Fruit fly (Drosophila melanogaster) whole organism, embryonic: ENCODE data around the gene GstD7.

Experiments
- C15 ChIP-seq: fragments of 200-800 bp; sonication (Bioruptor generic); IDR thresholded peaks from 3 replicates; pipeline ENCODE4 v1.3.6; 2022; ENCODE audit warnings: missing biosample characterization, missing genetic modification characterization
- CG1024 ChIP-seq: fragments of 200-800 bp; sonication (Bioruptor generic); IDR thresholded peaks from 2 replicates; pipeline ENCODE4 v1.3.6; 2022; ENCODE audit warnings: missing biosample characterization, missing genetic modification characterization
- CG10366 ChIP-seq: fragments of 200-800 bp; sonication (Bioruptor generic); IDR thresholded peaks from 2 replicates; pipeline ENCODE4 v1.3.6; 2022; ENCODE audit warnings: missing biosample characterization, missing genetic modification characterization
- CG10565 ChIP-seq: fragments of 200-800 bp; sonication (Bioruptor generic); optimal IDR thresholded peaks from 3 replicates; lab custom pipeline; 2016; ENCODE audit warnings: missing biosample characterization, mild to moderate bottlenecking, missing genetic modification characterization
- CG12299 ChIP-seq: fragments of 200-800 bp; sonication (Bioruptor generic); optimal IDR thresholded peaks from 2 replicates; lab custom pipeline; 2018; ENCODE audit warnings: missing biosample characterization, mild to moderate bottlenecking, missing genetic modification characterization
- CG15073 ChIP-seq: fragments of 200-800 bp; sonication (Bioruptor generic); optimal IDR thresholded peaks from 2 replicates; lab custom pipeline; 2016; ENCODE audit warnings: missing biosample characterization, missing genetic modification characterization
- CG17186 ChIP-seq: fragments of 200-800 bp; sonication (Bioruptor generic); optimal IDR thresholded peaks from 3 replicates; lab custom pipeline; 2017; ENCODE audit warnings: missing biosample characterization, missing genetic modification reagents, missing genetic modification characterization
- CG17612 ChIP-seq: fragments of 200-800 bp; sonication (Bioruptor generic); IDR thresholded peaks from 2 replicates; pipeline ENCODE4 v1.3.6; 2022; ENCODE audit warnings: missing biosample characterization, missing genetic modification characterization
- CG2875 ChIP-seq: fragments of 200-800 bp; sonication (Bioruptor generic); optimal IDR thresholded peaks from 2 replicates; lab custom pipeline; 2017; ENCODE audit warnings: missing biosample characterization, mild to moderate bottlenecking, missing genetic modification characterization, missing genetic modification reagents
- CG2889 ChIP-seq: fragments of 200-800 bp; sonication (Bioruptor generic); IDR thresholded peaks from 3 replicates; pipeline ENCODE4 v1.3.6; 2022; ENCODE audit warnings: missing biosample characterization, missing genetic modification characterization
- CG30431 ChIP-seq: fragments of 200-800 bp; sonication (Bioruptor generic); optimal IDR thresholded peaks from 2 replicates; lab custom pipeline; 2017; ENCODE audit warnings: missing biosample characterization, missing genetic modification characterization
- CG3163 ChIP-seq: fragments of 200-800 bp; sonication (Bioruptor generic); optimal IDR thresholded peaks from 3 replicates; lab custom pipeline; 2016; ENCODE audit warnings: missing biosample characterization, missing genetic modification characterization
- CG32772 ChIP-seq: fragments of 200-800 bp; sonication (Bioruptor generic); IDR thresholded peaks from 2 replicates; pipeline ENCODE4 v1.3.6; 2022; ENCODE audit warnings: missing biosample characterization, missing genetic modification characterization
- CG4360 ChIP-seq: fragments of 200-800 bp; sonication (Bioruptor generic); IDR thresholded peaks from 2 replicates; pipeline ENCODE4 v1.3.6; 2022; ENCODE audit warnings: missing biosample characterization, missing genetic modification characterization
- CG5245 ChIP-seq: fragments of 200-800 bp; sonication (Bioruptor generic); optimal IDR thresholded peaks from 3 replicates; lab custom pipeline; 2016; ENCODE audit warnings: missing biosample characterization, missing genetic modification characterization
- CG6791 ChIP-seq: fragments of 200-800 bp; sonication (Bioruptor generic); IDR thresholded peaks from 3 replicates; pipeline ENCODE4 v1.3.6; 2022; ENCODE audit warnings: missing biosample characterization, missing genetic modification characterization; ENCODE audit not compliant: partially characterized antibody
- CG8281 ChIP-seq: fragments of 200-800 bp; sonication (Bioruptor generic); optimal IDR thresholded peaks from 2 replicates; lab custom pipeline; 2018; ENCODE audit warnings: missing biosample characterization, mild to moderate bottlenecking, missing genetic modification characterization, moderate library complexity
- CG9932 ChIP-seq: fragments of 200-800 bp; sonication (Bioruptor generic); IDR thresholded peaks from 2 replicates; pipeline ENCODE4 v1.3.6; 2022; ENCODE audit warnings: missing biosample characterization, missing genetic modification characterization
- CrebB ChIP-seq: fragments of 200-800 bp; sonication (Bioruptor generic); optimal IDR thresholded peaks from 3 replicates; lab custom pipeline; 2018; ENCODE audit warnings: missing biosample characterization, mild to moderate bottlenecking, missing genetic modification characterization
- D19A ChIP-seq: fragments of 200-800 bp; optimal IDR thresholded peaks from 3 replicates; lab custom pipeline; 2019; ENCODE audit warnings: missing biosample characterization, mild to moderate bottlenecking, missing genetic modification characterization, moderate library complexity
- Dfd ChIP-seq, 2 experiments: fragments of >200 bp; optimal IDR thresholded peaks; 2 replicates each; lab custom pipeline; 2017; ENCODE audit warnings: missing biosample characterization in 2 of 2, missing genetic modification characterization in 2 of 2
- Dip2 ChIP-seq: fragments of 200-800 bp; sonication (Bioruptor generic); IDR thresholded peaks from 2 replicates; pipeline ENCODE4 v1.3.6; 2022; ENCODE audit warnings: missing biosample characterization, missing genetic modification characterization
- Fer3 ChIP-seq: fragments of 200-800 bp; sonication (Bioruptor generic); optimal IDR thresholded peaks from 2 replicates; lab custom pipeline; 2018; ENCODE audit warnings: missing biosample characterization, mild to moderate bottlenecking, missing genetic modification characterization, moderate library complexity
- Max ChIP-seq: fragments of 200-800 bp; sonication (Bioruptor generic); optimal IDR thresholded peaks from 2 replicates; lab custom pipeline; 2016; ENCODE audit warnings: missing biosample characterization, mild to moderate bottlenecking, missing genetic modification characterization
- NC2α ChIP-seq: fragments of 200-800 bp; sonication (Bioruptor generic); optimal IDR thresholded peaks from 2 replicates; lab custom pipeline; 2016; ENCODE audit warnings: missing biosample characterization, missing genetic modification characterization
- Neu2 ChIP-seq: fragments of 200-800 bp; sonication (Bioruptor generic); optimal IDR thresholded peaks from 3 replicates; lab custom pipeline; 2016; ENCODE audit warnings: missing biosample characterization, missing genetic modification characterization, borderline replicate concordance
- NfI ChIP-seq: fragments of 200-800 bp; sonication (Bioruptor generic); optimal IDR thresholded peaks from 3 replicates; lab custom pipeline; 2018; ENCODE audit warnings: missing biosample characterization, mild to moderate bottlenecking, missing genetic modification characterization, moderate library complexity
- Opbp ChIP-seq: fragments of 200-800 bp; sonication (Bioruptor generic); IDR thresholded peaks from 3 replicates; pipeline ENCODE4 v1.3.6; 2022; ENCODE audit warnings: missing biosample characterization, missing genetic modification characterization; ENCODE audit not compliant: partially characterized antibody
- Side ChIP-seq: fragments of 200-800 bp; sonication (Bioruptor generic); optimal IDR thresholded peaks from 2 replicates; lab custom pipeline; 2016; ENCODE audit warnings: missing biosample characterization, missing genetic modification characterization
- ab ChIP-seq: fragments of 200-800 bp; sonication (Bioruptor generic); optimal IDR thresholded peaks from 2 replicates; lab custom pipeline; 2016; ENCODE audit warnings: missing biosample characterization, missing genetic modification characterization
- al ChIP-seq: fragments of 200-800 bp; sonication (Bioruptor generic); IDR thresholded peaks from 2 replicates; pipeline ENCODE4 v1.3.6; 2022; ENCODE audit warnings: missing biosample characterization, missing genetic modification characterization
- corto ChIP-seq: fragments of 200-800 bp; sonication (Bioruptor generic); optimal IDR thresholded peaks from 2 replicates; lab custom pipeline; 2016; ENCODE audit warnings: missing biosample characterization, mild to moderate bottlenecking, missing genetic modification characterization, moderate library complexity
- dmrt11E ChIP-seq: fragments of 200-800 bp; sonication (Bioruptor generic); optimal IDR thresholded peaks from 3 replicates; lab custom pipeline; 2018; ENCODE audit warnings: missing biosample characterization, mild to moderate bottlenecking, missing genetic modification characterization, moderate library complexity
- exex ChIP-seq: fragments of 200-800 bp; sonication (Bioruptor generic); optimal IDR thresholded peaks from 4 replicates; lab custom pipeline; 2018; ENCODE audit warnings: missing biosample characterization, mild to moderate bottlenecking, missing genetic modification characterization, moderate library complexity
- ftz-f1 ChIP-seq: fragments of 200-800 bp; sonication (Bioruptor generic); optimal IDR thresholded peaks from 2 replicates; lab custom pipeline; 2016; ENCODE audit warnings: missing biosample characterization, missing genetic modification characterization
- gce ChIP-seq: fragments of 200-800 bp; sonication (Bioruptor generic); IDR thresholded peaks from 3 replicates; pipeline ENCODE4 v1.3.6; 2022; ENCODE audit warnings: missing biosample characterization, missing genetic modification characterization
- gcm ChIP-seq: fragments of 200-800 bp; sonication (Bioruptor generic); optimal IDR thresholded peaks from 2 replicates; lab custom pipeline; 2019; ENCODE audit warnings: missing biosample characterization, mild to moderate bottlenecking, missing genetic modification characterization, moderate library complexity
- gem ChIP-seq: fragments of 200-800 bp; sonication (Bioruptor generic); optimal IDR thresholded peaks from 2 replicates; lab custom pipeline; 2019; ENCODE audit warnings: missing biosample characterization, mild to moderate bottlenecking, missing genetic modification characterization, moderate library complexity
- gfzf ChIP-seq: fragments of 200-800 bp; sonication (Bioruptor generic); optimal IDR thresholded peaks from 2 replicates; lab custom pipeline; 2016; ENCODE audit warnings: missing biosample characterization, mild to moderate bottlenecking, missing genetic modification characterization, moderate library complexity
- her ChIP-seq: fragments of 200-800 bp; sonication (Bioruptor generic); optimal IDR thresholded peaks from 2 replicates; lab custom pipeline; 2016; ENCODE audit warnings: missing biosample characterization, missing genetic modification characterization
- knrl ChIP-seq: fragments of 200-800 bp; sonication (Bioruptor generic); IDR thresholded peaks from 3 replicates; pipeline ENCODE4 v1.3.6; 2022; ENCODE audit warnings: missing biosample characterization, missing genetic modification characterization; ENCODE audit not compliant: partially characterized antibody
- mld ChIP-seq: fragments of 200-800 bp; sonication (Bioruptor generic); IDR thresholded peaks from 3 replicates; pipeline ENCODE4 v1.3.6; 2022; ENCODE audit warnings: missing biosample characterization, missing genetic modification characterization; ENCODE audit not compliant: partially characterized antibody
- pita ChIP-seq: fragments of 200-800 bp; sonication (Bioruptor generic); optimal IDR thresholded peaks from 2 replicates; lab custom pipeline; 2017; ENCODE audit warnings: missing biosample characterization, mild to moderate bottlenecking, missing genetic modification characterization
- psq ChIP-seq: fragments of 200-800 bp; sonication (Bioruptor generic); optimal IDR thresholded peaks from 2 replicates; lab custom pipeline; 2017; ENCODE audit warnings: missing biosample characterization, missing genetic modification characterization
- sim ChIP-seq: fragments of 200-800 bp; sonication (Bioruptor generic); IDR thresholded peaks from 2 replicates; pipeline ENCODE4 v1.3.6; 2022; ENCODE audit warnings: missing biosample characterization, missing genetic modification characterization
- trem ChIP-seq: fragments of 200-800 bp; optimal IDR thresholded peaks from 3 replicates; lab custom pipeline; 2019; ENCODE audit warnings: missing biosample characterization, mild to moderate bottlenecking, missing genetic modification characterization, moderate library complexity
- vfl ChIP-seq: fragments of 200-800 bp; sonication (Bioruptor generic); optimal IDR thresholded peaks from 2 replicates; lab custom pipeline; 2016; ENCODE audit warnings: missing biosample characterization, missing genetic modification characterization
- yki ChIP-seq: fragments of >200 bp; optimal IDR thresholded peaks from 3 replicates; lab custom pipeline; 2018
- zen ChIP-seq: fragments of 200-800 bp; sonication (Bioruptor generic); optimal IDR thresholded peaks from 3 replicates; lab custom pipeline; 2018; ENCODE audit warnings: missing biosample characterization, mild to moderate bottlenecking, missing genetic modification characterization, moderate library complexity
- zf30C ChIP-seq: fragments of 200-800 bp; sonication (Bioruptor generic); optimal IDR thresholded peaks from 3 replicates; lab custom pipeline; 2018; ENCODE audit warnings: missing biosample characterization, mild to moderate bottlenecking, missing genetic modification characterization
- zfh1 ChIP-seq: fragments of 200-800 bp; sonication (Bioruptor generic); IDR thresholded peaks from 3 replicates; pipeline ENCODE4 v1.3.6; 2022; ENCODE audit warnings: missing biosample characterization, missing genetic modification characterization

The GstD7 gene

DNA sequence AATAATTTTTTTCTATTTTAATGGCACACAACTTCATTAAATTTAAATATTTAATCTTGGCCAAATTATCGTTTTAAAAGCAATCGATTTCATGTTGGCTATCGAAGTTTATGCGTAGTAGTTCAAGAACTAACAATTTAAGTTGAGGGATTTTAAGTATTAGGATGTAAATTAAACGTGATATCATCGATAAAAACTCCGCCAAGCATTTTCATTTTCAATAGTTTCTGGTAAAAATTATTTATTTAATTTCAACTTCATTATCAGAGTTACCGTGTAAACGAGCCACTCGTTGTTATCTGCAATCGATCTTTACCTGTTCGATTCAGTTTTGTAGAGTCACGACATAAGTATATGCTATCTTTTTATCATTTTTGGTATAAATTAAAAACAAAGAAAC is 24.6 kb downstream of the GstD7 start (continued):
- TF ChIP-seq gfzf (GFP tag; lab: Kevin White, UChicago) = peak; percentile 23
- peak; percentile 97 for TF ChIP-seq gce (GFP tag; lab: Robert Waterston, UW)
- peak; percentile 98 for TF ChIP-seq CG10565 (GFP tag; lab: Kevin White, UChicago)
- TF ChIP-seq her (GFP tag; lab: Kevin White, UChicago) = peak; percentile 90
- peak; percentile 98 for TF ChIP-seq CG12299 (tag; lab: Kevin White, UChicago)
- peak; percentile 92 for TF ChIP-seq exex (tag; lab: Kevin White, UChicago)
- peak; percentile 99 for TF ChIP-seq D19A (tag; lab: Kevin White, UChicago)
- TF ChIP-seq Neu2 (GFP tag; lab: Kevin White, UChicago) = peak; percentile 86
- peak; percentile 98 for TF ChIP-seq trem (tag; lab: Kevin White, UChicago)
- peak; percentile 82 for TF ChIP-seq corto (GFP tag; lab: Kevin White, UChicago)
- TF ChIP-seq CG30431 (GFP tag; lab: Kevin White, UChicago) = peak; percentile 94
- peak; percentile 97 for TF ChIP-seq CG1024 (GFP tag; lab: Robert Waterston, UW)
- TF ChIP-seq zen = peak; percentile 100
- TF ChIP-seq CG5245 (GFP tag; lab: Kevin White, UChicago) = peak; percentile 94
- TF ChIP-seq NfI (GFP tag; lab: Kevin White, UChicago) = peak; percentile 97
- peak; percentile 94 for TF ChIP-seq CG2875 (GFP tag; lab: Kevin White, UChicago)
- TF ChIP-seq zf30C (GFP tag; lab: Kevin White, UChicago) = peak; percentile 39
- TF ChIP-seq CG2889 (GFP tag; lab: Robert Waterston, UW) = peak; percentile 86
- no peak for TF ChIP-seq Dfd (GFP tag; optimal IDR thresholded peaks at IDR 0.05; lab: Kevin White, UChicago)
- 0 out of 3 replicates have a peak, but pooled peaks have one; percentile 19 for TF ChIP-seq knrl (GFP tag; lab: Robert Waterston, UW)
- TF ChIP-seq CrebB (tag; lab: Kevin White, UChicago) = peak; percentile 98
- TF ChIP-seq yki (lab: Kevin White, UChicago) = no peak
- peak; percentile 97 for TF ChIP-seq CG17186 (GFP tag; lab: Kevin White, UChicago)
- peak; percentile 91 for TF ChIP-seq NC2α (GFP tag; lab: Kevin White, UChicago)
- peak; percentile 87 for TF ChIP-seq al
- TF ChIP-seq Dip2 (GFP tag; lab: Robert Waterston, UW) = peak; percentile 56; the same call in 1 of the 2 replicates
- no peak for TF ChIP-seq CG6791 (GFP tag; lab: Robert Waterston, UW)
- peak; percentile 95 for TF ChIP-seq CG10366 (GFP tag; lab: Robert Waterston, UW)
- peak; percentile 99 for TF ChIP-seq dmrt11E (tag; lab: Kevin White, UChicago)
- TF ChIP-seq CG3163 = peak; percentile 75
- TF ChIP-seq gem (tag; lab: Kevin White, UChicago) = peak; percentile 99
- peak; percentile 99 for TF ChIP-seq Fer3 (tag; lab: Kevin White, UChicago)
- TF ChIP-seq vfl (GFP tag; lab: Kevin White, UChicago) = peak; percentile 93
- TF ChIP-seq Opbp (GFP tag; lab: Robert Waterston, UW) = no peak
- peak; percentile 91 for TF ChIP-seq CG8281 (tag; lab: Kevin White, UChicago)
- TF ChIP-seq CG4360 = peak; percentile 82
- peak; percentile 98 for TF ChIP-seq gcm (GFP tag; lab: Kevin White, UChicago)
- TF ChIP-seq CG32772 (GFP tag; lab: Robert Waterston, UW) = peak; percentile 88
- TF ChIP-seq psq (GFP tag; lab: Kevin White, UChicago) = peak; percentile 87
- TF ChIP-seq CG17612 = peak; percentile 79
- TF ChIP-seq Side (GFP tag; lab: Kevin White, UChicago) = peak; percentile 92
- TF ChIP-seq zfh1 (GFP tag; lab: Robert Waterston, UW) = peak; percentile 99
- TF ChIP-seq ab = peak; percentile 73
- TF ChIP-seq ftz-f1 (GFP tag; lab: Kevin White, UChicago) = peak; percentile 45
- peak; percentile 98 for TF ChIP-seq sim (GFP tag; lab: Robert Waterston, UW)
- peak; percentile 76 for TF ChIP-seq CG15073 (GFP tag; lab: Kevin White, UChicago)
- no peak for TF ChIP-seq pita
- TF ChIP-seq mld (GFP tag; lab: Robert Waterston, UW) = no peak
- TF ChIP-seq C15 (GFP tag; lab: Robert Waterston, UW) = peak; percentile 87
- no peak; the same call in 1 of the 2 replicates for TF ChIP-seq CG9932
- TF ChIP-seq Max (GFP tag; lab: Kevin White, UChicago) = peak; percentile 100
